Fruit fly (Drosophila melanogaster): ENCODE measurements around the gene Icmt.
A peak's percentile ranks its signal among the peaks of the same experiment; 100 is the strongest.

Gene Icmt

dm6 chr3L:13041292-13042067, 23.4 kb downstream of the Icmt start, which contains the start of gene RpS4 (continued):
- TF ChIP-seq Sox100B (GFP tag; optimal IDR thresholded peaks at IDR 0.05) (peak; percentile 80), Spps (tag; optimal IDR thresholded peaks at IDR 0.05) (peak; percentile 75), CG14050 (GFP tag; IDR thresholded peaks at IDR 0.05) (peak; percentile 82), cas (GFP tag; IDR thresholded peaks at IDR 0.05) (peak; percentile 26; the same call in 1 of the 2 replicates), Nf-YA (GFP tag; IDR thresholded peaks at IDR 0.05) (peak; percentile 74), inv (GFP tag; IDR thresholded peaks at IDR 0.05; ENCODE audit: partially characterized antibody) (0 out of 2 replicates have a peak, but pooled peaks have one; percentile 13), CG15601 (tag; optimal IDR thresholded peaks at IDR 0.05) (peak; percentile 90), hb (GFP tag; IDR thresholded peaks at IDR 0.05; ENCODE audit: partially characterized antibody) (no peak), CG13894 (tag; optimal IDR thresholded peaks at IDR 0.05) (peak; percentile 88), stwl (tag; optimal IDR thresholded peaks at IDR 0.05) (peak; percentile 69), CG17328 (GFP tag; IDR thresholded peaks at IDR 0.05) (peak; percentile 95), GATAe (GFP tag; conservative IDR thresholded peaks at IDR 0.05) (peak; percentile 43; the same call in 1 of the 2 replicates), CG43689 (GFP tag; IDR thresholded peaks at IDR 0.05) (peak; percentile 72; the same call in 1 of the 2 replicates), Ssrp (tag; optimal IDR thresholded peaks at IDR 0.05) (peak; percentile 42), gem (tag; optimal IDR thresholded peaks at IDR 0.05) (peak; percentile 50), Dip3 (GFP tag; optimal IDR thresholded peaks at IDR 0.05) (peak; percentile 75), CG8290 (GFP tag; optimal IDR thresholded peaks at IDR 0.05) (peak; percentile 54), CG8290 (tag; optimal IDR thresholded peaks at IDR 0.05) (peak; percentile 92 to 98), CG13287 (GFP tag; IDR thresholded peaks at IDR 0.05; ENCODE audit: partially characterized antibody) (peak; percentile 33; the same call in 1 of the 2 replicates), Sry-β (GFP tag; optimal IDR thresholded peaks at IDR 0.05) (peak; percentile 71), tll (GFP tag; optimal IDR thresholded peaks at IDR 0.05) (peak; percentile 32 to 33), hkb (optimal IDR thresholded peaks at IDR 0.05) (no peak), hkb (GFP tag; IDR thresholded peaks at IDR 0.05) (peak; percentile 86), CG13123 (GFP tag; optimal IDR thresholded peaks at IDR 0.05) (peak; percentile 59), CG17568 (GFP tag; optimal IDR thresholded peaks at IDR 0.05) (peak; percentile 96), Ada2b (GFP tag; IDR thresholded peaks at IDR 0.05) (peak; percentile 53), CG31388 (GFP tag; optimal IDR thresholded peaks at IDR 0.05) (peak; percentile 4), CG30431 (GFP tag; optimal IDR thresholded peaks at IDR 0.05) (peak; percentile 82), CG8281 (tag; optimal IDR thresholded peaks at IDR 0.05) (peak; percentile 73), CG10654 (GFP tag; optimal IDR thresholded peaks at IDR 0.05) (peak; percentile 74), CG7372 (GFP tag; IDR thresholded peaks at IDR 0.05) (peak; percentile 73), CG18619 (GFP tag; optimal IDR thresholded peaks at IDR 0.05) (peak; percentile 96), CG12744 (GFP tag; optimal IDR thresholded peaks at IDR 0.05) (peak; percentile 79), unc-4 (GFP tag; IDR thresholded peaks at IDR 0.05; ENCODE audit: partially characterized antibody) (no peak), CG34376 (GFP tag; optimal IDR thresholded peaks at IDR 0.05) (peak; percentile 99), dpn (GFP tag; optimal IDR thresholded peaks at IDR 0.05) (peak; percentile 53 to 85), CG17361 (GFP tag; IDR thresholded peaks at IDR 0.05) (peak; percentile 89), Blimp-1 (GFP tag; optimal IDR thresholded peaks at IDR 0.05) (peak; percentile 50), pan (optimal IDR thresholded peaks at IDR 0.05) (no peak), pan (GFP tag; optimal IDR thresholded peaks at IDR 0.05 in 1 of 2, IDR thresholded peaks at IDR 0.05 in 1 of 2) (peak in 1 of 2 experiments; percentile 85), CG9876 (GFP tag; optimal IDR thresholded peaks at IDR 0.05) (peak; percentile 88), CG10462 (GFP tag; optimal IDR thresholded peaks at IDR 0.05) (peak; percentile 31), CG14667 (GFP tag; IDR thresholded peaks at IDR 0.05) (no peak), CG12071 (GFP tag; optimal IDR thresholded peaks at IDR 0.05) (peak; percentile 98), grn (GFP tag; optimal IDR thresholded peaks at IDR 0.05) (peak; percentile 73), Abd-B (GFP tag; optimal IDR thresholded peaks at IDR 0.05) (peak; percentile 86), CG9932 (GFP tag; IDR thresholded peaks at IDR 0.05) (peak; percentile 92), Lim3 (GFP tag; IDR thresholded peaks at IDR 0.05) (0 out of 2 replicates have a peak, but pooled peaks have one; percentile 51), Dref (GFP tag; IDR thresholded peaks at IDR 0.05) (peak; percentile 58)

Data from whole organism, embryonic.